Fruit fly (Drosophila melanogaster): Measurements from ENCODE around the gene CG9981.

DNA sequence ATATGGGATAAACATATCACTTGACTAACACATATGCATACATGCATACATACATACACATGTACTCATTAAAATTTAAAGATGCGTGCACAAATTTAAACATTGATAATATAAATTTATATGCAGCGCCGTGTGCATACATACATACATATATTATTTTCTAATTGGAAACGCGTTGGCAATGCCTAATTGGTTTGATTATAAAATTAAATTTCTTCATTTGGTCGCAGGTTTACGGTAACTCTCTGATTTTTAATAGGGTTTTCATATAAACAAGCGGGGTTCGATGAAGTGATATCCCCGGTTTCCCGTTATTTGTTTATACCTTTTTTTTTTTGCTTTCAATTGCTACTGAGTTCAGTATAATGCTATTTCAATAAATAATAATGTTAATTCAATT, 30.9 kb downstream of the CG9981 start:
- TF ChIP-seq fkh (GFP tag; optimal IDR thresholded peaks at IDR 0.05), result no peak
- no peak for TF ChIP-seq achi (GFP tag; optimal IDR thresholded peaks at IDR 0.05)
- no peak for TF ChIP-seq net (GFP tag; optimal IDR thresholded peaks at IDR 0.05)
- no peak for TF ChIP-seq CG7368 (GFP tag; optimal IDR thresholded peaks at IDR 0.05)
- TF ChIP-seq CG3032 (tag; optimal IDR thresholded peaks at IDR 0.05), result no peak
- no peak for TF ChIP-seq CG6792 (GFP tag; optimal IDR thresholded peaks at IDR 0.05)
- no peak for TF ChIP-seq CG16779 (tag; optimal IDR thresholded peaks at IDR 0.05)
- TF ChIP-seq Met (GFP tag; optimal IDR thresholded peaks at IDR 0.05), result no peak
